Fruit fly (Drosophila melanogaster) whole organism, adult: ENCODE results near the gene CG8173.

ENCODE experiments used
- CG11617 ChIP-seq: fragments of 200-800 bp; sonication (Bioruptor generic); optimal IDR thresholded peaks from 2 replicates; lab custom pipeline; 2017; ENCODE audit warnings: mild to moderate bottlenecking, missing biosample characterization, missing genetic modification reagents, missing genetic modification characterization
- CG12768 ChIP-seq: fragments of 200-800 bp; sonication (Bioruptor generic); optimal IDR thresholded peaks from 2 replicates; lab custom pipeline; 2017; ENCODE audit warnings: missing biosample characterization, missing genetic modification characterization, mild to moderate bottlenecking, moderate library complexity, missing genetic modification reagents
- CG14711 ChIP-seq: fragments of 200-800 bp; sonication (Bioruptor generic); optimal IDR thresholded peaks from 2 replicates; lab custom pipeline; 2018; ENCODE audit warnings: missing biosample characterization, mild to moderate bottlenecking, missing genetic modification characterization, moderate library complexity
- CG1620 ChIP-seq: fragments of 200-800 bp; sonication (Bioruptor generic); optimal IDR thresholded peaks from 2 replicates; lab custom pipeline; 2016; ENCODE audit warnings: missing biosample characterization, missing genetic modification characterization
- CG33017 ChIP-seq: fragments of 200-800 bp; sonication (Bioruptor generic); optimal IDR thresholded peaks from 2 replicates; lab custom pipeline; 2018; ENCODE audit warnings: missing biosample characterization, mild to moderate bottlenecking, missing genetic modification characterization, moderate library complexity
- CG5204 ChIP-seq: fragments of 200-800 bp; sonication (Bioruptor generic); optimal IDR thresholded peaks from 2 replicates; lab custom pipeline; 2016; ENCODE audit warnings: missing biosample characterization, missing genetic modification characterization
- CG7045 ChIP-seq: fragments of 200-800 bp; sonication (Bioruptor generic); optimal IDR thresholded peaks from 2 replicates; lab custom pipeline; 2017; ENCODE audit warnings: missing biosample characterization, mild to moderate bottlenecking, missing genetic modification characterization
- CG7101 ChIP-seq: fragments of 200-800 bp; sonication (Bioruptor generic); optimal IDR thresholded peaks from 2 replicates; lab custom pipeline; 2018; ENCODE audit warnings: missing biosample characterization, mild to moderate bottlenecking, missing genetic modification characterization, moderate library complexity
- Clk ChIP-seq: fragments of 200-800 bp; sonication (Bioruptor generic); optimal IDR thresholded peaks from 2 replicates; lab custom pipeline; 2017; ENCODE audit warnings: missing biosample characterization, missing genetic modification characterization
- Crg-1 ChIP-seq: fragments of 200-800 bp; sonication (Bioruptor generic); optimal IDR thresholded peaks from 2 replicates; lab custom pipeline; 2016; ENCODE audit warnings: missing biosample characterization, missing genetic modification characterization
- Hr96 ChIP-seq: fragments of 200-800 bp; sonication (Bioruptor generic); optimal IDR thresholded peaks from 2 replicates; lab custom pipeline; 2016; ENCODE audit warnings: missing biosample characterization, missing genetic modification characterization
- Mnt ChIP-seq: fragments of 200-800 bp; sonication (Bioruptor generic); optimal IDR thresholded peaks from 2 replicates; lab custom pipeline; 2016; ENCODE audit warnings: missing biosample characterization, mild to moderate bottlenecking, missing genetic modification characterization
- bab1 ChIP-seq: fragments of 200-800 bp; sonication (Bioruptor generic); optimal IDR thresholded peaks from 3 replicates; lab custom pipeline; 2019; ENCODE audit warnings: missing biosample characterization, mild to moderate bottlenecking, missing genetic modification characterization, moderate library complexity
- cic ChIP-seq: fragments of 200-800 bp; sonication (Bioruptor generic); optimal IDR thresholded peaks from 2 replicates; lab custom pipeline; 2017; ENCODE audit warnings: missing biosample characterization, mild to moderate bottlenecking, missing genetic modification characterization, moderate library complexity
- cnc ChIP-seq, 2 experiments: fragments of >200 bp; optimal IDR thresholded peaks; 2 replicates each; lab custom pipeline; 2017
- kay ChIP-seq: fragments of 200-800 bp; sonication (Bioruptor generic); peaks from one replicate; lab custom pipeline; 2016; ENCODE audit warnings: missing biosample characterization, missing genetic modification characterization, borderline replicate concordance
- ovo ChIP-seq: fragments of 200-800 bp; sonication (Bioruptor generic); optimal IDR thresholded peaks from 2 replicates; lab custom pipeline; 2016; ENCODE audit warnings: missing biosample characterization, missing genetic modification characterization
- pad ChIP-seq: fragments of 200-800 bp; sonication (Bioruptor generic); optimal IDR thresholded peaks from 3 replicates; lab custom pipeline; 2017; ENCODE audit warnings: missing biosample characterization, missing genetic modification characterization, mild to moderate bottlenecking, moderate library complexity, missing genetic modification reagents
- tj ChIP-seq: fragments of 200-800 bp; sonication (Bioruptor generic); optimal IDR thresholded peaks from 3 replicates; lab custom pipeline; 2017; ENCODE audit warnings: missing biosample characterization, mild to moderate bottlenecking, missing genetic modification characterization, moderate library complexity
- toe ChIP-seq: fragments of 200-800 bp; sonication (Bioruptor generic); optimal IDR thresholded peaks from 2 replicates; lab custom pipeline; 2016; ENCODE audit warnings: missing biosample characterization, missing genetic modification characterization

CG8173 gene

dm6 chrX:17712995-17713739 is 3.7 kb upstream of the CG8173 start:
- TF ChIP-seq CG7101 (tag; lab: Kevin White, UChicago), result no peak
- no peak for TF ChIP-seq CG7045 (GFP tag; lab: Kevin White, UChicago)
- no peak for TF ChIP-seq cic (GFP tag; lab: Kevin White, UChicago)
- no peak for TF ChIP-seq Hr96 (GFP tag; lab: Kevin White, UChicago)
- no peak for TF ChIP-seq pad (GFP tag; lab: Kevin White, UChicago)
- no peak for TF ChIP-seq kay
- no peak for TF ChIP-seq Mnt (GFP tag; lab: Kevin White, UChicago)
- no peak for TF ChIP-seq Crg-1 (GFP tag; lab: Kevin White, UChicago)
- no peak for TF ChIP-seq toe (GFP tag; lab: Kevin White, UChicago)
- no peak for TF ChIP-seq CG5204
- no peak for TF ChIP-seq CG33017
- no peak for TF ChIP-seq CG1620 (GFP tag; lab: Kevin White, UChicago)
- no peak for TF ChIP-seq Clk
- TF ChIP-seq bab1 (GFP tag; lab: Kevin White, UChicago), result no peak
- TF ChIP-seq CG14711 (tag; lab: Kevin White, UChicago), result no peak

DNA sequence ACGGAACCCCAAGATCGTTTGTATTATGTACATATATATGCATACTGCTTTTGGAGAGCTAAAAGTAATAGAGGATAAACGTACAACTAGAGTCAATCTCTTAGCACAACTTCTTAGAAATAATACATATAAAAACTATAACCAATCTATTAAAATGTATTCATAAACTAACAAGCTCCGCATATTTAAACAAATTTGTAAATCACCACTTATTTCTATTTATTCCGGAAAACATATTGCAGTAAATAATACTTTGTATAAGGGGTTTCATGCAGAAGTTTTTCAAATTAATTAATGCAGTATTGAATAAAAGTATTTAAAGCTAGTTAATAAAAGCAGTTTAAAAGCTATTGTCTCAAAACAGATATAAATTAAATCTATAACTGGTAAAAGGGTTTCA is 3.0 kb upstream of the CG8173 start:
- TF ChIP-seq CG33017 (no peak), tj (GFP tag; lab: Kevin White, UChicago) (no peak), Mnt (GFP tag; lab: Kevin White, UChicago) (no peak), ovo (no peak)

dm6 chrX:17711916-17712315 is 2.5 kb upstream of the CG8173 start:
- TF ChIP-seq Hr96 (GFP tag; lab: Kevin White, UChicago) (no peak), cic (GFP tag; lab: Kevin White, UChicago) (no peak), CG7045 (GFP tag; lab: Kevin White, UChicago) (no peak), Mnt (GFP tag; lab: Kevin White, UChicago) (no peak), toe (GFP tag; lab: Kevin White, UChicago) (no peak), CG7101 (tag; lab: Kevin White, UChicago) (no peak), CG1620 (GFP tag; lab: Kevin White, UChicago) (no peak), kay (no peak), cnc (optimal IDR thresholded peaks at IDR 0.05; lab: Kevin White, UChicago) (no peak), CG11617 (GFP tag; lab: Kevin White, UChicago) (no peak), CG5204 (no peak), CG14711 (tag; lab: Kevin White, UChicago) (no peak), Clk (no peak), tj (GFP tag; lab: Kevin White, UChicago) (no peak)

- no peak for TF ChIP-seq toe (GFP tag; lab: Kevin White, UChicago)
- TF ChIP-seq pad (GFP tag; lab: Kevin White, UChicago), result peak; percentile 50
- TF ChIP-seq tj (GFP tag; lab: Kevin White, UChicago), result peak; percentile 73
- no peak for TF ChIP-seq cnc (optimal IDR thresholded peaks at IDR 0.05; lab: Kevin White, UChicago)
- no peak for TF ChIP-seq CG7101 (tag; lab: Kevin White, UChicago)
These were observed 1.0 kb upstream of the CG8173 start for dm6 chrX:17710273-17711085.

dm6 chrX:17708843-17709242 is 610 bp downstream of the CG8173 start:
- TF ChIP-seq Hr96 (GFP tag; lab: Kevin White, UChicago), result no peak
- no peak for TF ChIP-seq cnc (optimal IDR thresholded peaks at IDR 0.05; lab: Kevin White, UChicago)
- TF ChIP-seq CG5204, result no peak

dm6 chrX:17707691-17708090 is 1.8 kb downstream of the CG8173 start:
- TF ChIP-seq bab1 (GFP tag; lab: Kevin White, UChicago) (no peak), ovo (no peak)

DNA sequence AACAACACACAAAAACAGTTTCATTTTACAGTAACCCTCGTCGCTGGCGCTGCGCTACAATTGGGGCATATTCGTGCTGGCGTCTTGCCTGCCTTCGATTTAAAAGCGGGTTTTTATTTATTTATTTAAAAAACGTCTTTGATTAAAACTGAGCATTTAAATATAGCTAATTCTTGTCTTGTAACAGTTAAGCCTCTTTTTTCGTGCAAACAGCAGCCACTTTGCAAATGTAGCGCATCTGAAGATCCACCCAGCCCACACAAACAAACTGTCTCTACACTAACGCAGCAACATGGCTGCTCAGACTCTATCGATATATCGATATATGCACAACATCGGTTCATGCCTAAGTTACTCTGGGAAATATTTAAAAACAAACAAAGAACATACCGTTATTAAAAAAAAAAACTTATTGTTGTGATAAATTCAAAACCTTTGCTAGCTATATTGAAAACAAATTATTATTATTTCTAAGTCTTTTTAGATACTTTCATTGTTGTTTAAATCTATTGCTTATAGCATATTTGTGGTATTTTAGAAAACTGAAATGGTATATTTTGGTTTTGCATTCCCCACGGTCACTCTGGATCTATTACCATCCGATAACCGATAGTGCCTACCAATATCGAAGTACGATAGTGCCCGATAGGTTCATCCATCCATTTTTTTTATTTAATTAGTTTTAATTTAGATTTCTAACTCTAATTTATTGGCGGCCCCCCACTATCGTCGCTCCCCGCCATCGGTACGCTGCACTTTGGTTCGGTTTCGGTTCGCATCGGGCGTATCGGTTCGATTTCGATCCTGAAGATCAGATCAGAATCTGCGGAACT is 6.5 kb downstream of the CG8173 start, which contains the start of the genes CG8188 and par-6:
Gene CG8188, minus strand, starts transcription at position 287 of the 833 bp plus-strand sequence.
Gene par-6, plus strand, starts transcription at position 615 of the 833 bp plus-strand sequence.
- TF ChIP-seq cnc (optimal IDR thresholded peaks at IDR 0.05; lab: Kevin White, UChicago) (no peak), Clk (peak; percentile 12), toe (GFP tag; lab: Kevin White, UChicago) (peak; percentile 91), cic (GFP tag; lab: Kevin White, UChicago) (peak; percentile 10), ovo (peak; percentile 94), CG12768 (GFP tag; lab: Kevin White, UChicago) (peak; percentile 74), Crg-1 (GFP tag; lab: Kevin White, UChicago) (peak; percentile 81), CG7045 (GFP tag; lab: Kevin White, UChicago) (peak; percentile 74), CG1620 (GFP tag; lab: Kevin White, UChicago) (peak; percentile 98), tj (GFP tag; lab: Kevin White, UChicago) (peak; percentile 77), CG5204 (peak; percentile 88), pad (GFP tag; lab: Kevin White, UChicago) (peak; percentile 76), CG11617 (GFP tag; lab: Kevin White, UChicago) (peak; percentile 89), bab1 (GFP tag; lab: Kevin White, UChicago) (peak; percentile 96), CG14711 (tag; lab: Kevin White, UChicago) (peak; percentile 79), Hr96 (GFP tag; lab: Kevin White, UChicago) (no peak), Mnt (GFP tag; lab: Kevin White, UChicago) (peak; percentile 92), kay (peak; percentile 20), CG7101 (tag; lab: Kevin White, UChicago) (peak; percentile 93), CG33017 (peak; percentile 77)
